Worm (Caenorhabditis elegans) whole organism, young adult: ENCODE results near the gene R09H10.2.

Experiments
- B0035.1 ChIP-seq: sonication (generic microtip); optimal IDR thresholded peaks from 2 replicates; lab custom pipeline; 2016; ENCODE audit warnings: missing genetic modification characterization, mild to moderate bottlenecking, missing compliant biosample characterization, missing genotype, missing genetic modification reagents
- B0261.1 ChIP-seq: sonication (generic microtip); optimal IDR thresholded peaks from 2 replicates; lab custom pipeline; 2016; ENCODE audit warnings: mild to moderate bottlenecking, missing genetic modification characterization, moderate library complexity, missing compliant biosample characterization
- C06A6.2 ChIP-seq: fragments of 200-800 bp; sonication (Bioruptor generic); conservative IDR thresholded peaks from 2 replicates; pipeline ENCODE4 v1.3.6; 2022; ENCODE audit warnings: missing genetic modification characterization, missing compliant biosample characterization
- F23B12.7 ChIP-seq: sonication (generic microtip); optimal IDR thresholded peaks from 2 replicates; lab custom pipeline; 2017; ENCODE audit warnings: missing genetic modification characterization, mild to moderate bottlenecking, missing compliant biosample characterization, antibody characterized with exemption, moderate library complexity; ENCODE audit not compliant: insufficient read depth
- F57C9.4 ChIP-seq: sonication (generic microtip); optimal IDR thresholded peaks from 2 replicates; lab custom pipeline; 2017; ENCODE audit warnings: mild to moderate bottlenecking, missing genetic modification characterization, missing compliant biosample characterization
- T26A5.8 ChIP-seq: sonication (generic microtip); optimal IDR thresholded peaks from 2 replicates; lab custom pipeline; 2016; ENCODE audit warnings: missing genetic modification characterization, missing compliant biosample characterization
- akir-1 ChIP-seq: fragments of 200-800 bp; sonication (Bioruptor generic); optimal IDR thresholded peaks from 2 replicates; lab custom pipeline; 2018; ENCODE audit warnings: mild to moderate bottlenecking, missing genetic modification characterization, moderate library complexity, missing compliant biosample characterization
- ama-1 ChIP-seq, 3 experiments: fragments of 150-350 bp in 1 of 3; sonication (generic microtip) in 2 of 3; optimal IDR thresholded peaks; 2 replicates each; lab custom pipeline; 2014 to 2018; ENCODE audit warnings: missing biosample characterization in 2 of 3, missing genetic modification characterization in 2 of 3, missing genetic modification reagents in 2 of 3
- attf-6 ChIP-seq: fragments of 200-800 bp; sonication (Bioruptor generic); IDR thresholded peaks from 2 replicates; pipeline ENCODE4 v1.3.6; 2022; ENCODE audit warnings: missing genetic modification reagents, missing genetic modification characterization, missing compliant biosample characterization
- bed-1 ChIP-seq: fragments of 200-800 bp; sonication (Bioruptor generic); IDR thresholded peaks from 2 replicates; pipeline ENCODE4 v1.3.6; 2022; ENCODE audit warnings: missing genetic modification reagents, missing genetic modification characterization, missing compliant biosample characterization
- bed-2 ChIP-seq: fragments of 200-800 bp; sonication (Bioruptor generic); IDR thresholded peaks from 2 replicates; pipeline ENCODE4 v1.3.6; 2022; ENCODE audit warnings: missing genetic modification reagents, missing genetic modification characterization, missing compliant biosample characterization
- dpff-1 ChIP-seq: sonication (generic microtip); optimal IDR thresholded peaks from 2 replicates; lab custom pipeline; 2017; ENCODE audit warnings: mild to moderate bottlenecking, missing genetic modification characterization, missing compliant biosample characterization
- fkh-3 ChIP-seq: sonication (generic microtip); optimal IDR thresholded peaks from 2 replicates; lab custom pipeline; 2016; ENCODE audit warnings: mild to moderate bottlenecking, missing genetic modification characterization, missing compliant biosample characterization
- gei-17 ChIP-seq: fragments of 200-800 bp; sonication (Bioruptor generic); optimal IDR thresholded peaks from 2 replicates; lab custom pipeline; 2018; ENCODE audit warnings: mild to moderate bottlenecking, missing genetic modification characterization, missing compliant biosample characterization
- let-607 ChIP-seq, 2 experiments: fragments of 200-800 bp in 1 of 2; sonication (Bioruptor generic) in 1 of 2; sonication (generic microtip) in 1 of 2; optimal IDR thresholded peaks; 2 replicates each; lab custom pipeline; 2016 to 2018; ENCODE audit warnings: mild to moderate bottlenecking in 2 of 2, missing compliant biosample characterization in 2 of 2, missing genetic modification characterization in 2 of 2, moderate library complexity in 2 of 2, missing genotype in 1 of 2
- lin-26 ChIP-seq: fragments of 200-800 bp; sonication (Bioruptor generic); IDR thresholded peaks from 2 replicates; pipeline ENCODE4 v1.3.6; 2022; ENCODE audit warnings: missing genetic modification reagents, missing genetic modification characterization, missing compliant biosample characterization
- lin-35 ChIP-seq, 3 experiments: fragments of 150-350 bp in 2 of 3; sonication (generic microtip) in 1 of 3; optimal IDR thresholded peaks; 2 replicates each; lab custom pipeline; 2014 to 2018; ENCODE audit warnings: missing biosample characterization in 3 of 3, missing genetic modification characterization in 3 of 3, missing genetic modification reagents in 3 of 3
- lsl-1 ChIP-seq: fragments of 200-800 bp; sonication (Bioruptor generic); optimal IDR thresholded peaks from 2 replicates; lab custom pipeline; 2018; ENCODE audit warnings: mild to moderate bottlenecking, missing genetic modification characterization, moderate library complexity, missing compliant biosample characterization
- lsy-27 ChIP-seq: sonication (generic microtip); optimal IDR thresholded peaks from 2 replicates; lab custom pipeline; 2017; ENCODE audit warnings: missing genetic modification characterization, mild to moderate bottlenecking, missing compliant biosample characterization, antibody characterized with exemption, missing genotype, borderline replicate concordance; ENCODE audit not compliant: insufficient read depth
- madf-3 ChIP-seq: fragments of 200-800 bp; sonication (Bioruptor generic); IDR thresholded peaks from 2 replicates; pipeline ENCODE4 v1.3.6; 2022; ENCODE audit warnings: missing genetic modification reagents, missing genetic modification characterization, missing compliant biosample characterization
- mcd-1 ChIP-seq: fragments of 200-800 bp; sonication (Bioruptor generic); IDR thresholded peaks from 2 replicates; pipeline ENCODE4 v1.3.6; 2022; ENCODE audit warnings: missing genetic modification reagents, missing genetic modification characterization, missing compliant biosample characterization
- nfyb-1 ChIP-seq: fragments of 200-800 bp; sonication (Bioruptor generic); IDR thresholded peaks from 2 replicates; pipeline ENCODE4 v1.3.6; 2022; ENCODE audit warnings: missing genetic modification reagents, missing genetic modification characterization, missing compliant biosample characterization
- nhr-179 ChIP-seq: sonication (generic microtip); optimal IDR thresholded peaks from 2 replicates; lab custom pipeline; 2016; ENCODE audit warnings: mild to moderate bottlenecking, missing genetic modification characterization, missing compliant biosample characterization
- nhr-80 ChIP-seq: sonication (generic microtip); optimal IDR thresholded peaks from 2 replicates; lab custom pipeline; 2016; ENCODE audit warnings: missing genetic modification characterization, missing compliant biosample characterization
- pha-4 ChIP-seq: fragments of 150-350 bp; sonication (generic microtip); optimal IDR thresholded peaks from 2 replicates; lab custom pipeline; 2014; ENCODE audit warnings: missing biosample characterization, missing genetic modification reagents, missing genetic modification characterization
- sdz-38 ChIP-seq: sonication (generic microtip); optimal IDR thresholded peaks from 2 replicates; lab custom pipeline; 2016; ENCODE audit warnings: missing genotype, missing genetic modification characterization, missing compliant biosample characterization
- snpc-1.1 ChIP-seq: sonication (generic microtip); optimal IDR thresholded peaks from 2 replicates; lab custom pipeline; 2017; ENCODE audit warnings: missing genetic modification characterization, mild to moderate bottlenecking, missing compliant biosample characterization, antibody characterized with exemption, moderate library complexity, missing genotype, missing genetic modification reagents; ENCODE audit not compliant: insufficient read depth
- snpc-3.4 ChIP-seq: sonication (generic microtip); optimal IDR thresholded peaks from 2 replicates; lab custom pipeline; 2017; ENCODE audit warnings: missing genetic modification characterization, mild to moderate bottlenecking, missing compliant biosample characterization, antibody characterized with exemption, moderate library complexity, missing genotype, missing genetic modification reagents
- tbx-9 ChIP-seq: sonication (generic microtip); optimal IDR thresholded peaks from 2 replicates; lab custom pipeline; 2016; ENCODE audit warnings: borderline replicate concordance, missing genetic modification characterization, inconsistent platforms, missing compliant biosample characterization
- unc-130 ChIP-seq: sonication (generic microtip); optimal IDR thresholded peaks from 2 replicates; lab custom pipeline; 2016; ENCODE audit warnings: missing genetic modification reagents, missing genetic modification characterization, missing compliant biosample characterization
- ztf-18 ChIP-seq: sonication (generic microtip); optimal IDR thresholded peaks from 2 replicates; lab custom pipeline; 2016; ENCODE audit warnings: missing genotype, mild to moderate bottlenecking, missing genetic modification characterization, missing compliant biosample characterization
- ztf-3 ChIP-seq: fragments of 200-800 bp; sonication (Bioruptor generic); optimal IDR thresholded peaks from 2 replicates; lab custom pipeline; 2018; ENCODE audit warnings: mild to moderate bottlenecking, missing genetic modification characterization, missing compliant biosample characterization

The R09H10.2 gene

ce11 chrIV:10599983-10600382, 2.8 kb upstream of the R09H10.2 start, which contains the start of gene R09H10.1:
Gene R09H10.1, plus strand, starts transcription at chrIV:10600283.
- no peak for TF ChIP-seq F23B12.7 (tag; lab: Kevin White, UChicago)
- TF ChIP-seq B0035.1 (tag; lab: Kevin White, UChicago) = no peak
- TF ChIP-seq fkh-3 (tag; lab: Kevin White, UChicago) = no peak
- TF ChIP-seq ztf-18 (tag; lab: Kevin White, UChicago) = no peak
- TF ChIP-seq ama-1 (optimal IDR thresholded peaks at IDR 0.05; lab: Kevin White, UChicago) = no peak
- TF ChIP-seq ama-1 (GFP tag; optimal IDR thresholded peaks at IDR 0.05; lab: Kevin White, UChicago) = no peak
- TF ChIP-seq snpc-3.4 (tag; lab: Kevin White, UChicago) = no peak
- TF ChIP-seq ztf-3 = no peak
- TF ChIP-seq lin-26 (GFP tag; lab: Robert Waterston, UW) = no peak
- TF ChIP-seq bed-2 (GFP tag; lab: Robert Waterston, UW) = no peak
- no peak for TF ChIP-seq akir-1
- TF ChIP-seq snpc-1.1 (tag; lab: Kevin White, UChicago) = no peak
- no peak for TF ChIP-seq tbx-9 (tag; lab: Kevin White, UChicago)
- TF ChIP-seq F57C9.4 (tag; lab: Kevin White, UChicago) = no peak
- TF ChIP-seq nhr-179 (tag; lab: Kevin White, UChicago) = no peak
- no peak for TF ChIP-seq attf-6
- TF ChIP-seq pha-4 (tag; lab: Kevin White, UChicago) = no peak
- no peak for TF ChIP-seq dpff-1 (tag; lab: Kevin White, UChicago)
- TF ChIP-seq madf-3 (GFP tag; lab: Robert Waterston, UW) = no peak
- no peak for TF ChIP-seq mcd-1 (GFP tag; lab: Robert Waterston, UW)
- no peak for TF ChIP-seq lin-35 (GFP tag; optimal IDR thresholded peaks at IDR 0.05; lab: Kevin White, UChicago)

- TF ChIP-seq lsl-1 (GFP tag; lab: Kevin White, UChicago) (no peak), nhr-80 (peak; percentile 75), let-607 (tag; optimal IDR thresholded peaks at IDR 0.05; lab: Kevin White, UChicago) (peak in 1 of 2 experiments; percentile 1)
These were observed 3.9 kb downstream of the R09H10.2 start, which contains the start of gene R09H10.3 for ce11 chrIV:10606575-10607080. Gene R09H10.3, plus strand, starts transcription at chrIV:10607030.

- TF ChIP-seq gei-17 (GFP tag; lab: Kevin White, UChicago) = no peak
- no peak for TF ChIP-seq lsy-27 (tag; lab: Kevin White, UChicago)
- TF ChIP-seq unc-130 (GFP tag; lab: Kevin White, UChicago) = no peak
- TF ChIP-seq bed-1 (GFP tag; lab: Robert Waterston, UW) = no peak
- no peak for TF ChIP-seq sdz-38 (tag; lab: Kevin White, UChicago)
- TF ChIP-seq nfyb-1 (GFP tag; lab: Robert Waterston, UW) = no peak
- no peak for TF ChIP-seq T26A5.8 (tag; lab: Kevin White, UChicago)
- no peak for TF ChIP-seq B0261.1 (tag; lab: Kevin White, UChicago)
These were observed 5.5 kb downstream of the R09H10.2 start, which contains the start of gene R09H10.6 for ce11 chrIV:10608275-10608674. Gene R09H10.6, plus strand, starts transcription at chrIV:10608575.

- TF ChIP-seq C06A6.2 (GFP tag; lab: Robert Waterston, UW) (no peak), ama-1 (optimal IDR thresholded peaks at IDR 0.05; lab: Kevin White, UChicago) (no peak), ama-1 (GFP tag; optimal IDR thresholded peaks at IDR 0.05; lab: Kevin White, UChicago) (no peak)
These were observed 7.2 kb downstream of the R09H10.2 start for ce11 chrIV:10609920-10610319.
